Worm (Caenorhabditis elegans) whole organism, L4 larva: ENCODE measurements around the gene Y57G11C.1142.

Source experiments
- T20F7.1 ChIP-seq: fragments of 200-800 bp; sonication (Bioruptor generic); optimal IDR thresholded peaks from 2 replicates; lab custom pipeline; 2018; ENCODE audit warnings: mild to moderate bottlenecking, missing genetic modification characterization, missing compliant biosample characterization
- T26A8.4 ChIP-seq: fragments of 200-800 bp; sonication (Bioruptor generic); IDR thresholded peaks from 2 replicates; pipeline ENCODE4 v1.3.6; 2022; ENCODE audit warnings: missing genetic modification characterization, missing compliant biosample characterization
- Y75B8A.6 ChIP-seq: fragments of 200-800 bp; sonication (Bioruptor generic); IDR thresholded peaks from 2 replicates; pipeline ENCODE4 v1.3.6; 2022; ENCODE audit warnings: missing genetic modification reagents, missing genetic modification characterization, missing compliant biosample characterization
- aha-1 ChIP-seq: fragments of 150-350 bp; peaks from one replicate; lab custom pipeline; 2014; ENCODE audit warnings: missing biosample characterization, missing genetic modification characterization
- ama-1 ChIP-seq: fragments of 150-350 bp; optimal IDR thresholded peaks from 2 replicates; lab custom pipeline; 2014; ENCODE audit warnings: inconsistent platforms, mixed read lengths
- arid-1 ChIP-seq: fragments of 200-800 bp; sonication (Bioruptor generic); conservative IDR thresholded peaks from 2 replicates; pipeline ENCODE4 v1.3.6; 2022; ENCODE audit warnings: missing genetic modification reagents, missing genetic modification characterization, missing compliant biosample characterization
- ces-1 ChIP-seq: fragments of 150-350 bp; sonication (generic microtip); optimal IDR thresholded peaks from 4 replicates; lab custom pipeline; 2014; ENCODE audit warnings: missing biosample characterization, missing genetic modification reagents, missing genetic modification characterization
- dmd-8 ChIP-seq: fragments of 200-800 bp; sonication (Bioruptor generic); IDR thresholded peaks from 2 replicates; pipeline ENCODE4 v1.3.6; 2022; ENCODE audit warnings: missing genetic modification characterization, missing compliant biosample characterization
- dve-1 ChIP-seq: sonication (generic microtip); optimal IDR thresholded peaks from 2 replicates; lab custom pipeline; 2017; ENCODE audit warnings: antibody characterized with exemption, mild to moderate bottlenecking, missing genetic modification characterization, missing compliant biosample characterization; ENCODE audit not compliant: insufficient read depth
- fkh-10 ChIP-seq: fragments of 150-350 bp; optimal IDR thresholded peaks from 2 replicates; lab custom pipeline; 2014; ENCODE audit warnings: missing biosample characterization, missing genetic modification reagents, missing genetic modification characterization
- hif-1 ChIP-seq, 2 experiments: sonication (generic microtip); optimal IDR thresholded peaks; 2 replicates each; lab custom pipeline; 2016 to 2017; ENCODE audit warnings: missing compliant biosample characterization in 2 of 2, missing genetic modification characterization in 2 of 2, missing genetic modification reagents in 2 of 2, missing genotype in 2 of 2, mild to moderate bottlenecking in 1 of 2
- hlh-11 ChIP-seq: fragments of 200-800 bp; sonication (Bioruptor generic); optimal IDR thresholded peaks from 2 replicates; lab custom pipeline; 2018; ENCODE audit warnings: mild to moderate bottlenecking, missing genetic modification characterization, missing compliant biosample characterization
- hlh-30 ChIP-seq: sonication (generic microtip); optimal IDR thresholded peaks from 2 replicates; lab custom pipeline; 2017; ENCODE audit warnings: antibody characterized with exemption, mild to moderate bottlenecking, missing genetic modification characterization, missing compliant biosample characterization; ENCODE audit not compliant: insufficient read depth
- hmg-1.1 ChIP-seq: fragments of 200-800 bp; sonication (Bioruptor generic); IDR thresholded peaks from 2 replicates; pipeline ENCODE4 v1.3.6; 2022; ENCODE audit warnings: missing genetic modification reagents, missing genetic modification characterization, missing compliant biosample characterization
- jun-1 ChIP-seq: fragments of 150-350 bp; optimal IDR thresholded peaks from 2 replicates; lab custom pipeline; 2014; ENCODE audit warnings: missing biosample characterization, missing genetic modification reagents, missing genetic modification characterization
- lim-7 ChIP-seq: fragments of 200-800 bp; sonication (Bioruptor generic); IDR thresholded peaks from 2 replicates; pipeline ENCODE4 v1.3.6; 2022; ENCODE audit warnings: missing genetic modification characterization, missing compliant biosample characterization
- lin-38 ChIP-seq: fragments of 200-800 bp; sonication (Bioruptor generic); IDR thresholded peaks from 2 replicates; pipeline ENCODE4 v1.3.6; 2022; ENCODE audit warnings: missing genetic modification reagents, missing genetic modification characterization, missing compliant biosample characterization
- lsy-2 ChIP-seq, 2 experiments: fragments of 150-350 bp in 1 of 2; sonication (generic microtip) in 1 of 2; optimal IDR thresholded peaks; 2 replicates each; lab custom pipeline; 2014 to 2017; ENCODE audit warnings: missing biosample characterization in 2 of 2, missing genetic modification characterization in 2 of 2
- madf-9 ChIP-seq: fragments of 200-800 bp; sonication (Bioruptor generic); conservative IDR thresholded peaks from 2 replicates; pipeline ENCODE4 v1.3.6; 2022; ENCODE audit warnings: missing genetic modification reagents, missing genetic modification characterization, missing compliant biosample characterization
- mdt-29 ChIP-seq: fragments of 200-800 bp; sonication (Bioruptor generic); IDR thresholded peaks from 2 replicates; pipeline ENCODE4 v1.3.6; 2022; ENCODE audit warnings: missing genetic modification reagents, missing genetic modification characterization, missing compliant biosample characterization
- mep-1 ChIP-seq: fragments of 150-350 bp; sonication (generic microtip); optimal IDR thresholded peaks from 3 replicates; lab custom pipeline; 2014; ENCODE audit warnings: missing biosample characterization, missing genetic modification characterization
- mes-2 ChIP-seq: sonication (generic microtip); optimal IDR thresholded peaks from 2 replicates; lab custom pipeline; 2016; ENCODE audit warnings: missing genotype, mild to moderate bottlenecking, missing genetic modification characterization, missing compliant biosample characterization; ENCODE audit not compliant: poor library complexity, severe bottlenecking
- mxl-2 ChIP-seq: fragments of 200-800 bp; sonication (Bioruptor generic); conservative IDR thresholded peaks from 2 replicates; pipeline ENCODE4 v1.3.6; 2022; ENCODE audit warnings: missing genetic modification reagents, missing genetic modification characterization, missing compliant biosample characterization
- nhr-11 ChIP-seq: fragments of 150-350 bp; optimal IDR thresholded peaks from 2 replicates; lab custom pipeline; 2014; ENCODE audit warnings: missing biosample characterization, missing genetic modification characterization
- nhr-237 ChIP-seq: sonication (generic microtip); optimal IDR thresholded peaks from 2 replicates; lab custom pipeline; 2017; ENCODE audit warnings: missing biosample characterization, missing genetic modification characterization
- nhr-25 ChIP-seq: sonication (generic microtip); optimal IDR thresholded peaks from 2 replicates; lab custom pipeline; 2017; ENCODE audit warnings: missing genetic modification characterization, mild to moderate bottlenecking, missing compliant biosample characterization, antibody characterized with exemption, moderate library complexity, borderline replicate concordance; ENCODE audit not compliant: insufficient read depth
- nhr-28 ChIP-seq: fragments of 150-350 bp; optimal IDR thresholded peaks from 2 replicates; lab custom pipeline; 2014; ENCODE audit warnings: missing biosample characterization, missing genetic modification characterization
- nhr-48 ChIP-seq: sonication (generic microtip); optimal IDR thresholded peaks from 2 replicates; lab custom pipeline; 2016; ENCODE audit warnings: mild to moderate bottlenecking, missing genetic modification characterization, missing compliant biosample characterization
- nhr-6 ChIP-seq: fragments of 150-350 bp; optimal IDR thresholded peaks from 2 replicates; lab custom pipeline; 2014; ENCODE audit warnings: missing biosample characterization, missing genetic modification characterization
- nhr-76 ChIP-seq: fragments of 150-350 bp; optimal IDR thresholded peaks from 2 replicates; lab custom pipeline; 2014; ENCODE audit warnings: missing biosample characterization, missing genetic modification characterization
- nhr-77 ChIP-seq: fragments of 150-350 bp; optimal IDR thresholded peaks from 2 replicates; lab custom pipeline; 2014; ENCODE audit warnings: missing biosample characterization, missing genetic modification characterization
- pha-4 ChIP-seq, 2 experiments: fragments of 150-350 bp in 1 of 2; fragments of 200-800 bp in 1 of 2; sonication (Bioruptor generic) in 1 of 2; IDR thresholded peaks in 1 of 2; optimal IDR thresholded peaks in 1 of 2; 2 replicates each; pipeline versions ENCODE4 v1.3.6 to Lab custom; 2014 to 2022; ENCODE audit warnings: missing genetic modification characterization in 2 of 2, missing genetic modification reagents in 2 of 2, missing biosample characterization in 1 of 2, missing compliant biosample characterization in 1 of 2
- rbr-2 ChIP-seq: sonication (generic microtip); optimal IDR thresholded peaks from 2 replicates; lab custom pipeline; 2016; ENCODE audit warnings: missing genotype, missing genetic modification characterization, missing compliant biosample characterization
- saeg-2 ChIP-seq: fragments of 200-800 bp; sonication (Bioruptor generic); IDR thresholded peaks from 2 replicates; pipeline ENCODE4 v1.3.6; 2022; ENCODE audit warnings: missing genetic modification reagents, missing genetic modification characterization, missing compliant biosample characterization
- sdz-12 ChIP-seq: fragments of 200-800 bp; sonication (Bioruptor generic); optimal IDR thresholded peaks from 2 replicates; lab custom pipeline; 2018; ENCODE audit warnings: mild to moderate bottlenecking, missing genetic modification characterization, missing compliant biosample characterization
- set-16 ChIP-seq: fragments of 200-800 bp; sonication (Bioruptor generic); IDR thresholded peaks from 2 replicates; pipeline ENCODE4 v1.3.6; 2022; ENCODE audit warnings: missing genetic modification reagents, missing genetic modification characterization, missing compliant biosample characterization
- skn-1 ChIP-seq: fragments of 150-350 bp; optimal IDR thresholded peaks from 2 replicates; lab custom pipeline; 2014; ENCODE audit warnings: missing biosample characterization, missing genetic modification characterization
- snpc-4 ChIP-seq: fragments of 150-350 bp; optimal IDR thresholded peaks from 2 replicates; lab custom pipeline; 2014; ENCODE audit warnings: missing biosample characterization, missing genetic modification characterization
- spr-3 ChIP-seq: fragments of 200-800 bp; sonication (Bioruptor generic); optimal IDR thresholded peaks from 2 replicates; lab custom pipeline; 2018; ENCODE audit warnings: mild to moderate bottlenecking, missing genetic modification characterization, missing compliant biosample characterization
- unc-130 ChIP-seq: sonication (generic microtip); optimal IDR thresholded peaks from 2 replicates; lab custom pipeline; 2016; ENCODE audit warnings: missing genetic modification reagents, missing genetic modification characterization, missing compliant biosample characterization
- unc-39 ChIP-seq: sonication (generic microtip); optimal IDR thresholded peaks from 2 replicates; lab custom pipeline; 2017; ENCODE audit warnings: missing biosample characterization, missing genetic modification characterization
- unc-62 ChIP-seq, 3 experiments: fragments of 150-350 bp in 1 of 3; sonication (generic microtip); optimal IDR thresholded peaks in 2 of 3; peaks in 1 of 3; 1 replicate in 1 of 3; 2 replicates in 2 of 3; lab custom pipeline; 2014 to 2017; ENCODE audit warnings: missing biosample characterization in 3 of 3, missing genetic modification characterization in 3 of 3, missing genetic modification reagents in 3 of 3, missing genotype in 1 of 3
- zag-1 ChIP-seq: fragments of 150-350 bp; optimal IDR thresholded peaks from 2 replicates; lab custom pipeline; 2014; ENCODE audit warnings: missing biosample characterization, missing genetic modification characterization
- zfp-2 ChIP-seq: sonication (generic microtip); optimal IDR thresholded peaks from 2 replicates; lab custom pipeline; 2016; ENCODE audit warnings: mild to moderate bottlenecking, missing genetic modification characterization, missing compliant biosample characterization
- zfp-3 ChIP-seq: fragments of 200-800 bp; sonication (Bioruptor generic); conservative IDR thresholded peaks from 2 replicates; pipeline ENCODE4 v1.3.6; 2022; ENCODE audit warnings: missing genetic modification reagents, missing genetic modification characterization, missing compliant biosample characterization
- zip-11 ChIP-seq: fragments of 200-800 bp; sonication (Bioruptor generic); IDR thresholded peaks from 2 replicates; pipeline ENCODE4 v1.3.6; 2022; ENCODE audit warnings: missing genetic modification characterization, missing compliant biosample characterization

Y57G11C.1142 gene

DNA sequence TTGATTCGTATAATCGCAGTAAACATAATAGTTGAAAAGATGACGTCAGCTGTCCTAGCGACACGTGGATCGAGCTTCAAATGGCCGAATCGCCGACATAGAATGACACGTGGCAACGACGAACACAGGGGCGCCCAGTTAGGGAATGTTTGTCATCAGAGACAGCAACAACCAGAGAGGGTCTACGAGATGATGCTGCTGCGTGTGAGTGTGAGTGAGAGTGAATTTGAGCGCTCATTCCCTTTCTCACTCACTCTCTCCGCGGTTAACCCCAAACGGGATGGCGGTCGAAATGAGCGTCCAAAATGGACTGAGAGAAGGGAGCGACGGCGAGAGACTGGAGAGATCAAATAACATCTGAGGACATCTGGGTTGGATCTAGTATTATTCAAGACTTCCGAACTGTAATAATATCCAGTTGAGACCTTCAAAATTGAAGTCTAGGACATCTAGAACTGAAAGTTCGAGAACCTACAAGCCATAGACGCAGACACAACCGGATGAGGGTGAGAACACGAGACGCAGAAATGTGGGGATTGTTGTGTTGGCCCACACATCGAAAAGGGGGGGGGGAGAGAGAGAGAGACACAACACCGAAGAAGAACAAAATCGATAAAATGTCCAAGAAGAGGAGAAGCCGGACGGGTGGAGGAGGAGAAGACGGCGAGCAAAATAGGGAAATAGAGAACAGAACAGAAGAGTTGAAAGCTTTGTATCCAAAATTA is 8.4 kb upstream of the Y57G11C.1142 start (continued):
- TF ChIP-seq hlh-30 (tag; lab: Kevin White, UChicago): peak; percentile 94
- no peak for TF ChIP-seq mdt-29 (GFP tag; lab: Robert Waterston, UW)
- peak; percentile 49 to 68 for TF ChIP-seq lsy-2 (tag; optimal IDR thresholded peaks at IDR 0.05; lab: Kevin White, UChicago)
- TF ChIP-seq sdz-12 (GFP tag; lab: Kevin White, UChicago): no peak
- peak; percentile 59 for TF ChIP-seq dve-1
- TF ChIP-seq lin-38 (GFP tag; lab: Robert Waterston, UW): peak; percentile 40; the same call in 1 of the 2 replicates
- TF ChIP-seq jun-1 (tag; lab: Kevin White, UChicago): no peak
- peak; percentile 89 for TF ChIP-seq mep-1 (tag; lab: Kevin White, UChicago)
- no peak for TF ChIP-seq madf-9 (GFP tag; lab: Robert Waterston, UW)
- peak; percentile 14; the same call in 1 of the 2 replicates for TF ChIP-seq pha-4 (GFP tag; IDR thresholded peaks at IDR 0.05; lab: Robert Waterston, UW)
- no peak for TF ChIP-seq pha-4 (tag; optimal IDR thresholded peaks at IDR 0.05; lab: Kevin White, UChicago)
- peak; percentile 22 for TF ChIP-seq nhr-11
- TF ChIP-seq hif-1 (tag; optimal IDR thresholded peaks at IDR 0.05; lab: Kevin White, UChicago): peak in 1 of 2 experiments; percentile 7
- peak; percentile 82 for TF ChIP-seq nhr-25 (tag; lab: Kevin White, UChicago)
- TF ChIP-seq aha-1 (tag; lab: Kevin White, UChicago): peak; percentile 99
- TF ChIP-seq rbr-2: peak; percentile 60
- TF ChIP-seq hmg-1.1 (GFP tag; lab: Robert Waterston, UW): peak; percentile 62; the same call in 1 of the 2 replicates
- no peak for TF ChIP-seq zag-1 (tag; lab: Kevin White, UChicago)
- TF ChIP-seq nhr-77 (tag; lab: Kevin White, UChicago): peak; percentile 69
- 0 out of 2 replicates have a peak, but pooled peaks have one; percentile 7 for TF ChIP-seq arid-1 (GFP tag; lab: Robert Waterston, UW)
- no peak for TF ChIP-seq nhr-76
- TF ChIP-seq unc-62 (GFP tag; optimal IDR thresholded peaks at IDR 0.05 in 1 of 2; lab: Kevin White, UChicago): peak in 1 of 2 experiments; percentile 69
- TF ChIP-seq unc-62 (tag; optimal IDR thresholded peaks at IDR 0.05; lab: Kevin White, UChicago): no peak
- TF ChIP-seq hlh-11 (tag; lab: Kevin White, UChicago): peak; percentile 75
- no peak for TF ChIP-seq dmd-8 (GFP tag; lab: Robert Waterston, UW)
- TF ChIP-seq nhr-6 (tag; lab: Kevin White, UChicago): peak; percentile 57
- TF ChIP-seq zip-11 (GFP tag; lab: Robert Waterston, UW): no peak
- TF ChIP-seq T20F7.1: peak; percentile 16
- TF ChIP-seq unc-130 (GFP tag; lab: Kevin White, UChicago): no peak
- TF ChIP-seq nhr-48 (tag; lab: Kevin White, UChicago): peak; percentile 20
- TF ChIP-seq Y75B8A.6 (GFP tag; lab: Robert Waterston, UW): no peak
- TF ChIP-seq fkh-10 (GFP tag; lab: Kevin White, UChicago): no peak
- TF ChIP-seq set-16 (GFP tag; lab: Robert Waterston, UW): peak; percentile 46
- TF ChIP-seq mes-2: peak; percentile 74
- TF ChIP-seq T26A8.4: 0 out of 2 replicates have a peak, but pooled peaks have one; percentile 7
- no peak for TF ChIP-seq nhr-237 (tag; lab: Kevin White, UChicago)
- peak; percentile 53 for TF ChIP-seq nhr-28 (tag; lab: Kevin White, UChicago)

DNA sequence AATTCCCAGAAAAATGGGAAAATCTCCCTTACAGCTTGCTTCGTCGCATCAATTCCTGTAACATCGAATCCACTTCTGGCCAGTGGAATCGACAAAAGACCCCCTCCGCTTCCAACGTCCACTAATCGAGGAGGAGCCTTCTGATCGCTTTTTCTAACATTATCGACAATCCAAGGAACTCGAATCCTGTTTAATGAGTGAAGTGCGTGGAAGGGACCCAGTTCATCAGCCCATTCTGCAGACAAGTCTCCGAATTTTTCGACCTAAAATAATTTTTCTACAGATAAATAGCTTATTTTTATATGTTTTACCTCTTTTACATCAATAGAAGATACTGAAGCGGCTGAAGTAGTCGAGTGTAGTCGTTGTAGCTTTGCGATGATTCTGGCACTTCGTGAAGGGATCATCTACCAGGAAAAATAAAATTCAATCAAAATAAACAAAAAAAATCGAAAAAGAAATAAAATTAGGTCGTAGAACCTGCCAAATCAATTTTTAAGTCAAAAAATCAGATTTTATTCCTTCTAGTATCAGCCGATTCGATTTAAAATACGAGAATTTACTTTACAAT is 6.4 kb upstream of the Y57G11C.1142 start, which contains the start of gene coq-3:
TSS of gene coq-3 (minus strand) at position 407 of the 571 bp plus-strand sequence.
- no peak for TF ChIP-seq zfp-2 (tag; lab: Kevin White, UChicago)
- TF ChIP-seq lim-7 (GFP tag; lab: Robert Waterston, UW): 0 out of 2 replicates have a peak, but pooled peaks have one; percentile 25
- TF ChIP-seq unc-39 (tag; lab: Kevin White, UChicago): no peak
- no peak for TF ChIP-seq saeg-2
- peak; percentile 13 for TF ChIP-seq dve-1
- TF ChIP-seq mxl-2 (GFP tag; lab: Robert Waterston, UW): no peak
- no peak for TF ChIP-seq nhr-6 (tag; lab: Kevin White, UChicago)
- no peak for TF ChIP-seq spr-3 (GFP tag; lab: Kevin White, UChicago)
- TF ChIP-seq skn-1 (tag; lab: Kevin White, UChicago): no peak
- no peak for TF ChIP-seq snpc-4 (tag; lab: Kevin White, UChicago)
- no peak for TF ChIP-seq zip-11 (GFP tag; lab: Robert Waterston, UW)
- TF ChIP-seq lin-38 (GFP tag; lab: Robert Waterston, UW): peak; percentile 23; the same call in 1 of the 2 replicates
- no peak for TF ChIP-seq ces-1 (GFP tag; lab: Kevin White, UChicago)
- 0 out of 2 replicates have a peak, but pooled peaks have one; percentile 12 for TF ChIP-seq zfp-3
- TF ChIP-seq aha-1 (tag; lab: Kevin White, UChicago): peak; percentile 85
- TF ChIP-seq mes-2: peak; percentile 28
- TF ChIP-seq ama-1 (lab: Kevin White, UChicago): peak; percentile 29
